Worm (Caenorhabditis elegans) whole organism, early embryonic: ENCODE results near the gene fbxa-211.

Source experiments
- B0310.2 ChIP-seq: sonication (generic microtip); optimal IDR thresholded peaks from 2 replicates; lab custom pipeline; 2016; ENCODE audit warnings: mild to moderate bottlenecking, missing genetic modification characterization, missing compliant biosample characterization
- ama-1 ChIP-seq: fragments of 150-350 bp; optimal IDR thresholded peaks from 2 replicates; lab custom pipeline; 2014
- sea-1 ChIP-seq: fragments of 200-800 bp; sonication (Bioruptor generic); conservative IDR thresholded peaks from 2 replicates; pipeline ENCODE4 v1.3.6; 2022; ENCODE audit warnings: missing genetic modification characterization, missing compliant biosample characterization
- tbx-37 ChIP-seq: fragments of 200-800 bp; sonication (Bioruptor generic); conservative IDR thresholded peaks from 2 replicates; pipeline ENCODE4 v1.3.6; 2022; ENCODE audit warnings: missing genetic modification reagents, missing genetic modification characterization, missing compliant biosample characterization

DNA sequence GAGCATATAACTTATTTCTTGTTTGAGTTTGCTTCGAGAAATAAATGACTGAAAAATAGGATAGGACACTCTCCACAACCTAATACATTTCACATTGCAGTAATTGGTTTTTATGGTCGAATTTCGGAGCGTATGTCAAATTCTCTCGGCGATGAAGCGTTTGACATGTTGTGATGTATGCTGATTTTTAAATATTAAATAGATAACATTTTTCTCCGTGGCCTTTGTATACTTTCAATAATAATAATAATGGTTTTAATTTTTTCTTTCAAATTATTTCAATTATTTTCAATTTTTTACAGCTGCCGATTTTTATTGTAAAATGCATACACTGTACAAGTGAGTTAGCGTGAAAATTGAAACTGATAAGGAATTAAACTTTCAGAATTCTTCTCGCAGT, 18.8 kb downstream of the fbxa-211 start, which contains the start of gene C14A6.3:
- TF ChIP-seq tbx-37 (no peak), ama-1 (lab: Kevin White, UChicago) (no peak), sea-1 (GFP tag; lab: Robert Waterston, UW) (no peak), B0310.2 (tag; lab: Kevin White, UChicago) (no peak)
